Worm (Caenorhabditis elegans) whole organism, early embryonic: ENCODE data around the gene gcy-22.

ENCODE experiments used
- B0310.2 ChIP-seq: sonication (generic microtip); optimal IDR thresholded peaks from 2 replicates; lab custom pipeline; 2016; ENCODE audit warnings: mild to moderate bottlenecking, missing genetic modification characterization, missing compliant biosample characterization
- F13C5.2 ChIP-seq: sonication (generic microtip); optimal IDR thresholded peaks from 2 replicates; lab custom pipeline; 2017; ENCODE audit warnings: mild to moderate bottlenecking, missing genetic modification characterization, inconsistent platforms, missing compliant biosample characterization
- aly-1 ChIP-seq: sonication (generic microtip); optimal IDR thresholded peaks from 2 replicates; lab custom pipeline; 2016; ENCODE audit warnings: missing genetic modification characterization, missing compliant biosample characterization
- ama-1 ChIP-seq: fragments of 150-350 bp; optimal IDR thresholded peaks from 2 replicates; lab custom pipeline; 2014
- ceh-13 ChIP-seq: fragments of 200-800 bp; sonication (Bioruptor generic); optimal IDR thresholded peaks from 2 replicates; lab custom pipeline; 2018; ENCODE audit warnings: mild to moderate bottlenecking, missing genetic modification characterization, missing compliant biosample characterization
- ceh-36 ChIP-seq: sonication (generic microtip); optimal IDR thresholded peaks from 2 replicates; lab custom pipeline; 2016; ENCODE audit warnings: missing genetic modification characterization, inconsistent platforms, missing compliant biosample characterization
- ets-7 ChIP-seq: sonication (generic microtip); optimal IDR thresholded peaks from 2 replicates; lab custom pipeline; 2016; ENCODE audit warnings: missing genotype, missing genetic modification characterization, missing compliant biosample characterization
- flt-1 ChIP-seq: fragments of 200-800 bp; sonication (Bioruptor generic); IDR thresholded peaks from 2 replicates; pipeline ENCODE4 v1.3.6; 2022; ENCODE audit warnings: missing genetic modification characterization, missing compliant biosample characterization
- hmbx-1 ChIP-seq: sonication (generic microtip); optimal IDR thresholded peaks from 2 replicates; lab custom pipeline; 2016; ENCODE audit warnings: mild to moderate bottlenecking, missing genetic modification characterization, missing compliant biosample characterization
- hmg-4 ChIP-seq: fragments of 200-800 bp; sonication (Bioruptor generic); optimal IDR thresholded peaks from 2 replicates; lab custom pipeline; 2018; ENCODE audit warnings: mild to moderate bottlenecking, missing genetic modification characterization, missing compliant biosample characterization
- hnd-1 ChIP-seq: sonication (generic microtip); optimal IDR thresholded peaks from 2 replicates; lab custom pipeline; 2016; ENCODE audit warnings: missing genetic modification characterization, missing compliant biosample characterization
- pes-1 ChIP-seq: fragments of 200-800 bp; sonication (Bioruptor generic); IDR thresholded peaks from 2 replicates; pipeline ENCODE4 v1.3.6; 2022; ENCODE audit warnings: missing genetic modification reagents, missing genetic modification characterization, missing compliant biosample characterization
- scrt-1 ChIP-seq: fragments of 200-800 bp; sonication (Bioruptor generic); IDR thresholded peaks from 2 replicates; pipeline ENCODE4 v1.3.6; 2022; ENCODE audit warnings: missing genetic modification characterization, missing compliant biosample characterization
- sea-1 ChIP-seq: fragments of 200-800 bp; sonication (Bioruptor generic); conservative IDR thresholded peaks from 2 replicates; pipeline ENCODE4 v1.3.6; 2022; ENCODE audit warnings: missing genetic modification characterization, missing compliant biosample characterization
- tbx-11 ChIP-seq: fragments of 200-800 bp; sonication (Bioruptor generic); IDR thresholded peaks from 2 replicates; pipeline ENCODE4 v1.3.6; 2022; ENCODE audit warnings: missing genetic modification characterization, missing compliant biosample characterization
- tbx-37 ChIP-seq: fragments of 200-800 bp; sonication (Bioruptor generic); conservative IDR thresholded peaks from 2 replicates; pipeline ENCODE4 v1.3.6; 2022; ENCODE audit warnings: missing genetic modification reagents, missing genetic modification characterization, missing compliant biosample characterization
- tra-4 ChIP-seq: sonication (generic microtip); optimal IDR thresholded peaks from 2 replicates; lab custom pipeline; 2017; ENCODE audit warnings: missing genetic modification characterization, missing compliant biosample characterization

Gene gcy-22

DNA sequence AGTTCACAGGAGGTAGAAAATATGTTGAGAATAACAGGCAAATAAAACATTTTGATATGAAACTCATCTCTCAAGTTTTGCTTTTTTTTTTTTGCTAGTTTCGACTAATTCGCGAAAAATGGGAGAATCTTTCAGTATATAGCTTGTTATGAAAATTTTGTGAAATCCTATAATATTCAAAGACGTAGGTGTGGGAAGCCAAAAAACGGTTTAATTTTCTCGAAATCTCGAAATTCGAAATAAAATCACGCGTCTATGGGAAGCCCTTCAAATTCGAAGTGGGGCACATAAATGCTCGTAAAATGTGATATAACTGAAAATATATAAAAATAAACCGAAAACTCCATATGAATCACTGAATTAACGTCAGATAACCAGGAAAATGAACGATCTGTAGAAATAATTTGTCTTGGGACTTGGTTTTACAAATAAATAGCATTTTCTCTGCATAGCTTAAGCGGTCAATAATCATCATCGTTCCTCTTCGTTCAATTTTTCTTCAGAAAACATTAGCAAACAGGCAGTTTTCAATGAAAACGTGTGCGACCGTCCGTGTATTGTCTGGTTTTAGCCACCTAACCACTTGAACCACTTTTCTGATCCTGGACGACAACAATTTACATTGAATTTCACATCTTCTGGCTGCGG is at the start of gene gcy-22, which contains the start of gene grl-14:
TSS of gene gcy-22 (minus strand) at position 101 of the 648 bp plus-strand sequence.
TSS of gene grl-14 (plus strand) at position 598 of the 648 bp plus-strand sequence.
- no peak for TF ChIP-seq scrt-1 (GFP tag; lab: Robert Waterston, UW)
- no peak for TF ChIP-seq ceh-13 (GFP tag; lab: Kevin White, UChicago)
- TF ChIP-seq B0310.2 (tag; lab: Kevin White, UChicago): no peak

- TF ChIP-seq tbx-11: no peak
These were observed 48.3 kb upstream of the gcy-22 start for ce11 chrV:20873144-20873543.

ce11 chrV:20871194-20871593 is 46.3 kb upstream of the gcy-22 start:
- TF ChIP-seq tra-4 (tag; lab: Kevin White, UChicago) (no peak), hmbx-1 (tag; lab: Kevin White, UChicago) (no peak), pes-1 (GFP tag; lab: Robert Waterston, UW) (no peak), ets-7 (no peak), tbx-11 (no peak), flt-1 (GFP tag; lab: Robert Waterston, UW) (no peak), ama-1 (lab: Kevin White, UChicago) (no peak), F13C5.2 (tag; lab: Kevin White, UChicago) (no peak), ceh-36 (tag; lab: Kevin White, UChicago) (no peak), scrt-1 (GFP tag; lab: Robert Waterston, UW) (no peak), tbx-37 (GFP tag; lab: Robert Waterston, UW) (no peak), hmg-4 (GFP tag; lab: Kevin White, UChicago) (no peak), ceh-13 (GFP tag; lab: Kevin White, UChicago) (no peak), hnd-1 (tag; lab: Kevin White, UChicago) (no peak), sea-1 (no peak), aly-1 (tag; lab: Kevin White, UChicago) (no peak), B0310.2 (tag; lab: Kevin White, UChicago) (no peak)

- TF ChIP-seq pes-1 (GFP tag; lab: Robert Waterston, UW) (no peak), tbx-37 (GFP tag; lab: Robert Waterston, UW) (no peak), hnd-1 (tag; lab: Kevin White, UChicago) (no peak), ama-1 (lab: Kevin White, UChicago) (no peak), hmbx-1 (tag; lab: Kevin White, UChicago) (no peak), scrt-1 (GFP tag; lab: Robert Waterston, UW) (no peak), tbx-11 (no peak)
These were observed 45.8 kb upstream of the gcy-22 start for ce11 chrV:20870633-20871032.

- TF ChIP-seq F13C5.2 (tag; lab: Kevin White, UChicago): no peak
- no peak for TF ChIP-seq ceh-36 (tag; lab: Kevin White, UChicago)
- no peak for TF ChIP-seq ama-1 (lab: Kevin White, UChicago)
- TF ChIP-seq tra-4 (tag; lab: Kevin White, UChicago): no peak
- no peak for TF ChIP-seq hnd-1 (tag; lab: Kevin White, UChicago)
- TF ChIP-seq ceh-13 (GFP tag; lab: Kevin White, UChicago): no peak
- no peak for TF ChIP-seq flt-1 (GFP tag; lab: Robert Waterston, UW)
- no peak for TF ChIP-seq scrt-1 (GFP tag; lab: Robert Waterston, UW)
- TF ChIP-seq tbx-11: no peak
- no peak for TF ChIP-seq tbx-37 (GFP tag; lab: Robert Waterston, UW)
- TF ChIP-seq aly-1 (tag; lab: Kevin White, UChicago): no peak
These were observed 43.5 kb upstream of the gcy-22 start, which contains the start of gene F31D4.8 for ce11 chrV:20868329-20868728. TSS of gene F31D4.8 (minus strand) at chrV:20868429.

ce11 chrV:20866406-20866805 is 41.5 kb upstream of the gcy-22 start:
- TF ChIP-seq tbx-37 (GFP tag; lab: Robert Waterston, UW) (no peak), ceh-13 (GFP tag; lab: Kevin White, UChicago) (no peak), hmbx-1 (tag; lab: Kevin White, UChicago) (no peak), hnd-1 (tag; lab: Kevin White, UChicago) (no peak), scrt-1 (GFP tag; lab: Robert Waterston, UW) (no peak), F13C5.2 (tag; lab: Kevin White, UChicago) (no peak)

DNA sequence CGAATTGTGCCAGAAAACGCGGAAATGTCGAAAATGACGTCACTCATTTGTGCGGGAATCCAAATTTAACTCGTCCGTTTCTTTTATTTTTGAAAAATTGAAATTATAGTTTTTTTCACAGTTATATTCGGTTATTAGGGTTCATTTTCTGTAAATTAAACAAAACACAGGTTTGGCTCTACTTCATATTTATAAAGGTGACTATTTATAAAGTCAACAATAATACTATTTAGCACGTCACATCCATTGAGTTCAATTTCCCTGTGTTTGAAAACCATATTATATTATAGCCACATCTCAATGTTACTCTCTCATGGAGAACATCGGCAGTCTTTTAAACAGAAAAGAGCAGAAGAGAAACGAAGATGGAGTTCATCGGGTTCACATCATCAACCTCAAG is 37.8 kb upstream of the gcy-22 start, which contains the start of gene twk-35:
TSS of gene twk-35 (plus strand) at position 301 of the 400 bp plus-strand sequence.
- TF ChIP-seq aly-1 (tag; lab: Kevin White, UChicago) (no peak), sea-1 (no peak), B0310.2 (tag; lab: Kevin White, UChicago) (no peak), scrt-1 (GFP tag; lab: Robert Waterston, UW) (no peak), tbx-11 (no peak), ceh-36 (tag; lab: Kevin White, UChicago) (no peak), ceh-13 (GFP tag; lab: Kevin White, UChicago) (no peak), hmg-4 (GFP tag; lab: Kevin White, UChicago) (no peak), hnd-1 (tag; lab: Kevin White, UChicago) (no peak), ama-1 (lab: Kevin White, UChicago) (no peak), F13C5.2 (tag; lab: Kevin White, UChicago) (no peak), tbx-37 (GFP tag; lab: Robert Waterston, UW) (no peak), ets-7 (no peak), flt-1 (GFP tag; lab: Robert Waterston, UW) (no peak), tra-4 (tag; lab: Kevin White, UChicago) (no peak), hmbx-1 (tag; lab: Kevin White, UChicago) (no peak), pes-1 (GFP tag; lab: Robert Waterston, UW) (no peak)
